Fruit fly (Drosophila melanogaster) whole organism, embryonic: ENCODE results near the gene CG5382.

Source experiments
- Aef1 ChIP-seq: fragments of 200-800 bp; sonication (Bioruptor generic); IDR thresholded peaks from 3 replicates; pipeline ENCODE4 v1.3.6; 2022; ENCODE audit warnings: missing biosample characterization, missing genetic modification characterization
- Atf3 ChIP-seq: fragments of 200-800 bp; sonication (Bioruptor generic); optimal IDR thresholded peaks from 3 replicates; lab custom pipeline; 2016; ENCODE audit warnings: missing biosample characterization, missing genetic modification characterization
- CG10147 ChIP-seq: fragments of 200-800 bp; sonication (Bioruptor generic); optimal IDR thresholded peaks from 2 replicates; lab custom pipeline; 2019; ENCODE audit warnings: missing biosample characterization, mild to moderate bottlenecking, missing genetic modification characterization, moderate library complexity
- CG11504 ChIP-seq: fragments of 200-800 bp; sonication (Bioruptor generic); optimal IDR thresholded peaks from 3 replicates; lab custom pipeline; 2019; ENCODE audit warnings: missing biosample characterization, mild to moderate bottlenecking, missing genetic modification characterization, moderate library complexity
- CG11560 ChIP-seq: fragments of 200-800 bp; sonication (Bioruptor generic); IDR thresholded peaks from 3 replicates; pipeline ENCODE4 v1.3.6; 2022; ENCODE audit warnings: missing biosample characterization, missing genetic modification characterization
- CG11723 ChIP-seq: fragments of 200-800 bp; sonication (Bioruptor generic); optimal IDR thresholded peaks from 2 replicates; lab custom pipeline; 2017; ENCODE audit warnings: missing biosample characterization, mild to moderate bottlenecking, missing genetic modification characterization
- CG12071 ChIP-seq: fragments of 200-800 bp; sonication (Bioruptor generic); optimal IDR thresholded peaks from 3 replicates; lab custom pipeline; 2018; ENCODE audit warnings: missing biosample characterization, mild to moderate bottlenecking, missing genetic modification characterization
- CG12942 ChIP-seq: fragments of 200-800 bp; sonication (Bioruptor generic); optimal IDR thresholded peaks from 3 replicates; lab custom pipeline; 2016; ENCODE audit warnings: missing biosample characterization, missing genetic modification characterization
- CG13775 ChIP-seq: fragments of 200-800 bp; sonication (Bioruptor generic); optimal IDR thresholded peaks from 3 replicates; lab custom pipeline; 2017; ENCODE audit warnings: missing biosample characterization, mild to moderate bottlenecking, missing genetic modification characterization
- CG17328 ChIP-seq: fragments of 200-800 bp; sonication (Bioruptor generic); IDR thresholded peaks from 2 replicates; pipeline ENCODE4 v1.3.6; 2022; ENCODE audit warnings: missing biosample characterization, missing genetic modification characterization
- CG17802 ChIP-seq: fragments of 200-800 bp; sonication (Bioruptor generic); optimal IDR thresholded peaks from 2 replicates; lab custom pipeline; 2018; ENCODE audit warnings: missing biosample characterization, mild to moderate bottlenecking, missing genetic modification characterization, moderate library complexity
- CG1792 ChIP-seq: fragments of 200-800 bp; sonication (Bioruptor generic); optimal IDR thresholded peaks from 2 replicates; lab custom pipeline; 2016; ENCODE audit warnings: missing biosample characterization, missing genetic modification characterization
- CG3163 ChIP-seq: fragments of 200-800 bp; sonication (Bioruptor generic); optimal IDR thresholded peaks from 3 replicates; lab custom pipeline; 2016; ENCODE audit warnings: missing biosample characterization, missing genetic modification characterization
- CG3847 ChIP-seq: fragments of 200-800 bp; sonication (Bioruptor generic); IDR thresholded peaks from 2 replicates; pipeline ENCODE4 v1.3.6; 2022; ENCODE audit warnings: missing biosample characterization, missing genetic modification characterization
- CG43689 ChIP-seq: fragments of 200-800 bp; sonication (Bioruptor generic); IDR thresholded peaks from 2 replicates; pipeline ENCODE4 v1.3.6; 2022; ENCODE audit warnings: missing biosample characterization, missing genetic modification characterization
- CG4854 ChIP-seq: fragments of 200-800 bp; sonication (Bioruptor generic); optimal IDR thresholded peaks from 2 replicates; lab custom pipeline; 2016; ENCODE audit warnings: missing biosample characterization, missing genetic modification characterization, inconsistent platforms
- CG5953 ChIP-seq: fragments of 200-800 bp; sonication (Bioruptor generic); IDR thresholded peaks from 2 replicates; pipeline ENCODE4 v1.3.6; 2022; ENCODE audit warnings: missing biosample characterization, missing genetic modification characterization
- CG6254 ChIP-seq: fragments of 200-800 bp; sonication (Bioruptor generic); optimal IDR thresholded peaks from 3 replicates; lab custom pipeline; 2017; ENCODE audit warnings: mild to moderate bottlenecking, missing biosample characterization, missing genetic modification reagents, missing genetic modification characterization
- CG9609 ChIP-seq: fragments of 200-800 bp; sonication (Bioruptor generic); optimal IDR thresholded peaks from 3 replicates; lab custom pipeline; 2016; ENCODE audit warnings: missing biosample characterization, missing genetic modification characterization
- CG9817 ChIP-seq: fragments of 200-800 bp; sonication (Bioruptor generic); optimal IDR thresholded peaks from 2 replicates; lab custom pipeline; 2018; ENCODE audit warnings: missing biosample characterization, mild to moderate bottlenecking, missing genetic modification characterization, moderate library complexity
- CkIIα-i1 ChIP-seq: fragments of 200-800 bp; sonication (Bioruptor generic); IDR thresholded peaks from 2 replicates; pipeline ENCODE4 v1.3.6; 2022; ENCODE audit warnings: missing biosample characterization, missing genetic modification characterization
- Dll ChIP-seq: fragments of 200-800 bp; sonication (Bioruptor generic); IDR thresholded peaks from 4 replicates; pipeline ENCODE4 v1.3.6; 2022; ENCODE audit warnings: missing biosample characterization, missing genetic modification characterization; ENCODE audit not compliant: partially characterized antibody
- E2f2 ChIP-seq: fragments of 200-800 bp; sonication (Bioruptor generic); IDR thresholded peaks from 2 replicates; pipeline ENCODE4 v1.3.6; 2022; ENCODE audit warnings: missing biosample characterization, missing genetic modification characterization
- ERR ChIP-seq: fragments of 200-800 bp; sonication (Bioruptor generic); optimal IDR thresholded peaks from 2 replicates; lab custom pipeline; 2016; ENCODE audit warnings: missing biosample characterization, missing genetic modification characterization
- Jarid2 ChIP-seq: fragments of 200-800 bp; sonication (Bioruptor generic); optimal IDR thresholded peaks from 3 replicates; lab custom pipeline; 2017; ENCODE audit warnings: mild to moderate bottlenecking, missing biosample characterization, missing genetic modification reagents, missing genetic modification characterization
- Meics ChIP-seq: fragments of 200-800 bp; sonication (Bioruptor generic); optimal IDR thresholded peaks from 2 replicates; lab custom pipeline; 2017; ENCODE audit warnings: missing biosample characterization, mild to moderate bottlenecking, missing genetic modification characterization
- NC2α ChIP-seq: fragments of 200-800 bp; sonication (Bioruptor generic); optimal IDR thresholded peaks from 2 replicates; lab custom pipeline; 2016; ENCODE audit warnings: missing biosample characterization, missing genetic modification characterization
- NFAT ChIP-seq: fragments of 200-800 bp; sonication (Bioruptor generic); IDR thresholded peaks from 2 replicates; pipeline ENCODE4 v1.3.6; 2022; ENCODE audit warnings: missing biosample characterization, missing genetic modification characterization
- NK7.1 ChIP-seq: fragments of 200-800 bp; sonication (Bioruptor generic); optimal IDR thresholded peaks from 3 replicates; lab custom pipeline; 2016; ENCODE audit warnings: missing biosample characterization, missing genetic modification characterization
- PHDP ChIP-seq: fragments of 200-800 bp; sonication (Bioruptor generic); optimal IDR thresholded peaks from 3 replicates; lab custom pipeline; 2018; ENCODE audit warnings: missing biosample characterization, mild to moderate bottlenecking, missing genetic modification characterization, moderate library complexity
- Sox100B ChIP-seq: fragments of 200-800 bp; sonication (Bioruptor generic); optimal IDR thresholded peaks from 3 replicates; lab custom pipeline; 2018; ENCODE audit warnings: missing biosample characterization, mild to moderate bottlenecking, missing genetic modification characterization
- Sry-δ ChIP-seq: fragments of 200-800 bp; sonication (Bioruptor generic); optimal IDR thresholded peaks from 2 replicates; lab custom pipeline; 2016; ENCODE audit warnings: missing biosample characterization, missing genetic modification characterization
- ato ChIP-seq: fragments of 200-800 bp; sonication (Bioruptor generic); IDR thresholded peaks from 2 replicates; pipeline ENCODE4 v1.3.6; 2022; ENCODE audit warnings: missing biosample characterization, missing genetic modification characterization; ENCODE audit not compliant: partially characterized antibody
- br ChIP-seq: fragments of >200 bp; optimal IDR thresholded peaks from 2 replicates; lab custom pipeline; 2017
- emc ChIP-seq: fragments of 200-800 bp; sonication (Bioruptor generic); optimal IDR thresholded peaks from 2 replicates; lab custom pipeline; 2016; ENCODE audit warnings: missing biosample characterization, missing genetic modification characterization
- eyg ChIP-seq: fragments of 200-800 bp; sonication (Bioruptor generic); optimal IDR thresholded peaks from 3 replicates; lab custom pipeline; 2016; ENCODE audit warnings: missing biosample characterization, missing genetic modification characterization
- grn ChIP-seq: fragments of 200-800 bp; sonication (Bioruptor generic); optimal IDR thresholded peaks from 3 replicates; lab custom pipeline; 2017; ENCODE audit warnings: missing biosample characterization, missing genetic modification characterization
- h ChIP-seq: fragments of >200 bp; optimal IDR thresholded peaks from 2 replicates; lab custom pipeline; 2017
- hbn ChIP-seq: fragments of 200-800 bp; sonication (Bioruptor generic); IDR thresholded peaks from 2 replicates; pipeline ENCODE4 v1.3.6; 2022; ENCODE audit warnings: missing biosample characterization, missing genetic modification characterization; ENCODE audit not compliant: partially characterized antibody
- klu ChIP-seq: fragments of 200-800 bp; sonication (Bioruptor generic); IDR thresholded peaks from 2 replicates; pipeline ENCODE4 v1.3.6; 2022; ENCODE audit warnings: missing biosample characterization, missing genetic modification characterization
- nom ChIP-seq: fragments of 200-800 bp; sonication (Bioruptor generic); optimal IDR thresholded peaks from 2 replicates; lab custom pipeline; 2017; ENCODE audit warnings: missing biosample characterization, missing genetic modification characterization, mild to moderate bottlenecking, moderate library complexity, missing genetic modification reagents
- pan ChIP-seq, 4 experiments: fragments of >200 bp in 3 of 4; fragments of 200-800 bp in 1 of 4; sonication (Bioruptor generic) in 1 of 4; optimal IDR thresholded peaks in 3 of 4; IDR thresholded peaks in 1 of 4; 2 replicates each; pipeline versions ENCODE4 v1.3.6 to Lab custom; 2017 to 2022; ENCODE audit warnings: missing biosample characterization in 2 of 4, missing genetic modification characterization in 2 of 4, mixed read lengths in 1 of 4
- pnt ChIP-seq: fragments of 200-800 bp; sonication (Bioruptor generic); optimal IDR thresholded peaks from 3 replicates; lab custom pipeline; 2016; ENCODE audit warnings: missing biosample characterization, missing genetic modification characterization
- prd ChIP-seq, 3 experiments: fragments of >200 bp in 2 of 3; fragments of 200-800 bp in 1 of 3; sonication (Bioruptor generic) in 1 of 3; optimal IDR thresholded peaks in 2 of 3; IDR thresholded peaks in 1 of 3; 2 replicates in 2 of 3; 3 replicates in 1 of 3; pipeline versions ENCODE4 v1.3.6 to Lab custom; 2017 to 2022; ENCODE audit warnings: missing biosample characterization in 1 of 3, missing genetic modification characterization in 1 of 3
- repo ChIP-seq: fragments of 200-800 bp; sonication (Bioruptor generic); optimal IDR thresholded peaks from 2 replicates; lab custom pipeline; 2016; ENCODE audit warnings: missing biosample characterization, missing genetic modification characterization
- scrt ChIP-seq: fragments of 200-800 bp; sonication (Bioruptor generic); optimal IDR thresholded peaks from 2 replicates; lab custom pipeline; 2018; ENCODE audit warnings: missing biosample characterization, mild to moderate bottlenecking, missing genetic modification characterization, moderate library complexity
- usp ChIP-seq: fragments of >200 bp; optimal IDR thresholded peaks from 2 replicates; lab custom pipeline; 2017; ENCODE audit warnings: missing biosample characterization, missing genetic modification characterization
- vfl ChIP-seq: fragments of 200-800 bp; sonication (Bioruptor generic); optimal IDR thresholded peaks from 2 replicates; lab custom pipeline; 2016; ENCODE audit warnings: missing biosample characterization, missing genetic modification characterization
- wdn ChIP-seq: fragments of 200-800 bp; sonication (Bioruptor generic); IDR thresholded peaks from 2 replicates; pipeline ENCODE4 v1.3.6; 2022; ENCODE audit warnings: missing biosample characterization, missing genetic modification characterization

Gene CG5382

DNA sequence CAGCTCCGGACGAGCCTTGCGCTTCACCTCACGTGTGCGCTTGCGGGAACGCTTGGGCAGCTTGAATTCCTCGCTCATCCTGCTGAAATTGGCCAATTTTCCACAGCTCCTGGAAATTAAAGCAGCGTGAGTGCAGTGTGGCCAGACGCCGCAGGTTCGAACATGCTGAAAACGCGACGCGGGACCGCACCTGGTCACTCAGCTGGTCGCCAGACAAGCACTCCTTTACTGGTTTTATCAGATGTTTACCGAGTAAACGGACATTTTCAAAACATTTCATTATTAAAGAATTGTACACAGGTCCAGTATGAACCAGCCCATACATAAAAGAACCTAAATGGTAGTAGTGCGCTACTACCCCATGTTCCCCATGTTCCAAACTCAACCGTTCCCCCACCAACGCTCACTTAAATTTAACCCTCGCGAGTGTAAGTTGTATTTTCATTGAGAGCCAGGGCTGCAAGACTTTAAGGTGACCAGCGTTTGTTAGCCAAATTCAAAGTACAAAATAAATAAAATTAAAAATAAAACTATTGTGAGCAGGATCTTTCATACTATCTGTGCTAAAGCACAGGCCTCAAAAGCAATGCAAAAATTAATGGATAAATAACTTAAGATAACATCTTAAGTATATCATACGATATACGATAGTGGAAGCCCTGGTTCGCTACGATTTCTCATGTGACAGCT, 3.4 kb downstream of the CG5382 start, which contains the start of the genes JMJD6, CG7071 and Muted (continued):
- peak; percentile 76 for TF ChIP-seq CG17802 (tag; lab: Kevin White, UChicago)
- TF ChIP-seq CG9609: peak; percentile 83
- peak; percentile 65 for TF ChIP-seq CG1792 (GFP tag; lab: Kevin White, UChicago)
- TF ChIP-seq CG17328 (GFP tag; lab: Robert Waterston, UW): peak; percentile 88
- TF ChIP-seq h (lab: Kevin White, UChicago): no peak
- peak; percentile 83 for TF ChIP-seq Sox100B
- peak; percentile 92 for TF ChIP-seq CG4854 (GFP tag; lab: Kevin White, UChicago)
- TF ChIP-seq ERR (GFP tag; lab: Kevin White, UChicago): peak; percentile 76
- TF ChIP-seq wdn (GFP tag; lab: Robert Waterston, UW): peak; percentile 84
- TF ChIP-seq Meics (GFP tag; lab: Kevin White, UChicago): peak; percentile 90
- peak; percentile 86 for TF ChIP-seq CG11504 (tag; lab: Kevin White, UChicago)
- TF ChIP-seq CG9817 (tag; lab: Kevin White, UChicago): peak; percentile 95
- peak; percentile 94 for TF ChIP-seq CG13775 (GFP tag; lab: Kevin White, UChicago)
- peak; percentile 98 for TF ChIP-seq grn (GFP tag; lab: Kevin White, UChicago)
- TF ChIP-seq Dll (GFP tag; lab: Robert Waterston, UW): peak; percentile 95
- TF ChIP-seq PHDP: peak; percentile 92
- TF ChIP-seq ato (GFP tag; lab: Robert Waterston, UW): peak; percentile 58; the same call in 1 of the 2 replicates
- no peak for TF ChIP-seq prd (optimal IDR thresholded peaks at IDR 0.05; lab: Kevin White, UChicago)
- peak; percentile 96 for TF ChIP-seq prd (GFP tag; IDR thresholded peaks at IDR 0.05; lab: Robert Waterston, UW)
- peak; percentile 87 for TF ChIP-seq Aef1 (GFP tag; lab: Robert Waterston, UW)
- no peak for TF ChIP-seq usp (GFP tag; lab: Kevin White, UChicago)
- TF ChIP-seq NK7.1 (GFP tag; lab: Kevin White, UChicago): no peak
- TF ChIP-seq klu (GFP tag; lab: Robert Waterston, UW): peak; percentile 85
- TF ChIP-seq NFAT (GFP tag; lab: Robert Waterston, UW): peak; percentile 89
- TF ChIP-seq E2f2 (GFP tag; lab: Robert Waterston, UW): peak; percentile 79
- TF ChIP-seq CG11723 (GFP tag; lab: Kevin White, UChicago): peak; percentile 84
- peak; percentile 32 for TF ChIP-seq NC2α (GFP tag; lab: Kevin White, UChicago)
- peak; percentile 81 for TF ChIP-seq eyg (GFP tag; lab: Kevin White, UChicago)
- no peak for TF ChIP-seq CkIIα-i1
- TF ChIP-seq Jarid2 (GFP tag; lab: Kevin White, UChicago): peak; percentile 41
- peak; percentile 92 for TF ChIP-seq hbn
- TF ChIP-seq CG12071: peak; percentile 67
- peak; percentile 78 for TF ChIP-seq nom
- TF ChIP-seq repo: peak; percentile 70
- peak; percentile 71 for TF ChIP-seq CG11560 (tag; lab: Robert Waterston, UW)
- TF ChIP-seq CG3847: peak; percentile 95
- TF ChIP-seq CG6254 (GFP tag; lab: Kevin White, UChicago): peak; percentile 62
- TF ChIP-seq CG43689 (GFP tag; lab: Robert Waterston, UW): no peak; the same call in 1 of the 2 replicates
- peak; percentile 80 for TF ChIP-seq CG5953 (GFP tag; lab: Robert Waterston, UW)
- TF ChIP-seq pan (optimal IDR thresholded peaks at IDR 0.05; lab: Kevin White, UChicago): no peak
- TF ChIP-seq pan (GFP tag; optimal IDR thresholded peaks at IDR 0.05 in 1 of 2, IDR thresholded peaks at IDR 0.05 in 1 of 2): peak in 1 of 2 experiments; percentile 94
- peak; percentile 92 for TF ChIP-seq vfl (GFP tag; lab: Kevin White, UChicago)
- TF ChIP-seq pnt (GFP tag; lab: Kevin White, UChicago): peak; percentile 89
- peak; percentile 91 for TF ChIP-seq CG10147 (GFP tag; lab: Kevin White, UChicago)
- TF ChIP-seq br (lab: Kevin White, UChicago): no peak
- TF ChIP-seq CG3163 (GFP tag; lab: Kevin White, UChicago): peak; percentile 33
- TF ChIP-seq CG12942: peak; percentile 89
- peak; percentile 86 for TF ChIP-seq Atf3
- peak; percentile 64 for TF ChIP-seq emc (GFP tag; lab: Kevin White, UChicago)
- TF ChIP-seq scrt (GFP tag; lab: Kevin White, UChicago): peak; percentile 80
- TF ChIP-seq Sry-δ (GFP tag; lab: Kevin White, UChicago): peak; percentile 71
